Fruit fly (Drosophila melanogaster): ENCODE data around the gene snsl.

snsl gene

DNA sequence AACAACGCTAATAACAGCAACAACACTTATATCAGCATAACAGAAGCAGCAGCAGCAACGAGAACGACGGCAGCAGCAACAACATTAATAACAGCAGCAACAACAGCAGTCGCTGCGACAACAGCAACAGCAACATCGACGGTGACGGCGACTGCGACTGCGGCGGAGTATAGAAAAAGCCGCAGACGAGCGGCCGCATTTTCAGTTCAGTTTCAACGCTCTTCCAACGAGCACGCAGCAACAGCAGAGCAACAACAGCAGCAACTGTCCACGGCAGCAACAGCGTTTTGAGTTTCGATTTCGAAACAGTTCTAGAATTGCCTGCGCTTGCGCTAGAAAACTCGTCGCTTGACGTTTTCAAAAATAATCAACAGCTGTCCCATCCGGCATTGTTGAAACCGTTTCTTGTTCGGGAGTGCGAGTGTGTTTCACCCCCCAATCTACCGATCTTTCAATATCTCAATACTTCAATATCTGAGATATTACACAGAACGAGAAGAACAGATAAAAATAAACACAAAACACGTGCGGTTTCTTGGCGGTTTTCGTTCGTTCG is 14.6 kb downstream of the snsl start, which contains the start of gene CG3036 (continued):
- TF ChIP-seq CG31365 (tag; optimal IDR thresholded peaks at IDR 0.05), result peak; percentile 6
- TF ChIP-seq ken (GFP tag; IDR thresholded peaks at IDR 0.05), result no peak
- TF ChIP-seq scrt (GFP tag; optimal IDR thresholded peaks at IDR 0.05), result peak; percentile 88
- no peak for TF ChIP-seq CG32532 (GFP tag; IDR thresholded peaks at IDR 0.05)
- peak; percentile 49 for TF ChIP-seq CG7271 (tag; optimal IDR thresholded peaks at IDR 0.05)
- peak; percentile 62 for TF ChIP-seq sd (tag; optimal IDR thresholded peaks at IDR 0.05)
- peak; percentile 66 for TF ChIP-seq NC2α (GFP tag; optimal IDR thresholded peaks at IDR 0.05)
- TF ChIP-seq tio (GFP tag; optimal IDR thresholded peaks at IDR 0.05), result no peak
- TF ChIP-seq Dref (GFP tag; IDR thresholded peaks at IDR 0.05), result no peak
- TF ChIP-seq HHEX (GFP tag; optimal IDR thresholded peaks at IDR 0.05), result peak; percentile 8
- TF ChIP-seq crc (GFP tag; optimal IDR thresholded peaks at IDR 0.05), result no peak
- TF ChIP-seq Awh (GFP tag; IDR thresholded peaks at IDR 0.05), result no peak
- TF ChIP-seq CG3847 (GFP tag; IDR thresholded peaks at IDR 0.05), result no peak
- no peak for TF ChIP-seq Optix (GFP tag; IDR thresholded peaks at IDR 0.05)
- TF ChIP-seq ci (GFP tag; IDR thresholded peaks at IDR 0.05), result peak; percentile 86
- TF ChIP-seq CG13894 (tag; optimal IDR thresholded peaks at IDR 0.05), result peak; percentile 66
- TF ChIP-seq unpg (GFP tag; optimal IDR thresholded peaks at IDR 0.05), result peak; percentile 48
- no peak for TF ChIP-seq sr (GFP tag; IDR thresholded peaks at IDR 0.05)
- no peak for TF ChIP-seq hth (optimal IDR thresholded peaks at IDR 0.05)
- no peak for TF ChIP-seq fd3F (GFP tag; optimal IDR thresholded peaks at IDR 0.05)
- no peak for TF ChIP-seq Rx (GFP tag; IDR thresholded peaks at IDR 0.05)
- TF ChIP-seq z (GFP tag; IDR thresholded peaks at IDR 0.05), result no peak
- TF ChIP-seq luna (GFP tag; optimal IDR thresholded peaks at IDR 0.05), result peak; percentile 18
- peak; percentile 32 for TF ChIP-seq CG8290 (GFP tag; optimal IDR thresholded peaks at IDR 0.05)
- TF ChIP-seq CG8290 (tag; optimal IDR thresholded peaks at IDR 0.05), result peak; percentile 4 to 70
- no peak for TF ChIP-seq CG15011 (GFP tag; optimal IDR thresholded peaks at IDR 0.05)
- no peak for TF ChIP-seq Fer3 (tag; optimal IDR thresholded peaks at IDR 0.05)
- TF ChIP-seq sim (GFP tag; IDR thresholded peaks at IDR 0.05), result peak; percentile 49
- no peak for TF ChIP-seq gfzf (GFP tag; optimal IDR thresholded peaks at IDR 0.05)
- no peak; the same call in 2 of the 3 replicates for TF ChIP-seq zen2 (GFP tag; IDR thresholded peaks at IDR 0.05; ENCODE audit: partially characterized antibody)
- TF ChIP-seq vvl (GFP tag; IDR thresholded peaks at IDR 0.05), result peak; percentile 72
- TF ChIP-seq HmgZ (tag; optimal IDR thresholded peaks at IDR 0.05), result peak; percentile 63
- TF ChIP-seq CG3281 (GFP tag; optimal IDR thresholded peaks at IDR 0.05), result no peak
- TF ChIP-seq stwl (tag; optimal IDR thresholded peaks at IDR 0.05), result peak; percentile 36
- no peak for TF ChIP-seq Sry-β (GFP tag; optimal IDR thresholded peaks at IDR 0.05)
- TF ChIP-seq tna (GFP tag; IDR thresholded peaks at IDR 0.05; ENCODE audit: partially characterized antibody), result peak; percentile 69
- no peak for TF ChIP-seq Ada2b (GFP tag; IDR thresholded peaks at IDR 0.05)
- no peak for TF ChIP-seq vfl (GFP tag; optimal IDR thresholded peaks at IDR 0.05)
- no peak for TF ChIP-seq Doc3 (GFP tag; IDR thresholded peaks at IDR 0.05; ENCODE audit: partially characterized antibody)
- no peak for TF ChIP-seq vnd (GFP tag; IDR thresholded peaks at IDR 0.05; ENCODE audit: partially characterized antibody)
- peak; percentile 18; the same call in 1 of the 2 replicates for TF ChIP-seq ranshi (GFP tag; IDR thresholded peaks at IDR 0.05)
- TF ChIP-seq hb (GFP tag; IDR thresholded peaks at IDR 0.05; ENCODE audit: partially characterized antibody), result no peak
- no peak for TF ChIP-seq GATAe (GFP tag; conservative IDR thresholded peaks at IDR 0.05)
- TF ChIP-seq org-1 (GFP tag; optimal IDR thresholded peaks at IDR 0.05), result peak; percentile 12
- peak; percentile 43 for TF ChIP-seq twi (tag; optimal IDR thresholded peaks at IDR 0.05)
- no peak for TF ChIP-seq CG4730 (GFP tag; IDR thresholded peaks at IDR 0.05)
- TF ChIP-seq gem (tag; optimal IDR thresholded peaks at IDR 0.05), result no peak
- peak; percentile 20 for TF ChIP-seq CG33557 (GFP tag; optimal IDR thresholded peaks at IDR 0.05)
- no peak for TF ChIP-seq CG11696 (GFP tag; IDR thresholded peaks at IDR 0.05)
- TF ChIP-seq CG8944 (GFP tag; optimal IDR thresholded peaks at IDR 0.05), result no peak
- TF ChIP-seq CG6654 (GFP tag; optimal IDR thresholded peaks at IDR 0.05), result no peak

Measured in whole organism, embryonic.